Worm (Caenorhabditis elegans) whole organism, dauer: Measurements from ENCODE around the gene mig-15.

ENCODE experiments used
- unc-62 ChIP-seq: sonication (generic microtip); optimal IDR thresholded peaks from 2 replicates; lab custom pipeline; 2017; ENCODE audit warnings: missing biosample characterization, missing genetic modification reagents, missing genetic modification characterization

Gene mig-15

DNA sequence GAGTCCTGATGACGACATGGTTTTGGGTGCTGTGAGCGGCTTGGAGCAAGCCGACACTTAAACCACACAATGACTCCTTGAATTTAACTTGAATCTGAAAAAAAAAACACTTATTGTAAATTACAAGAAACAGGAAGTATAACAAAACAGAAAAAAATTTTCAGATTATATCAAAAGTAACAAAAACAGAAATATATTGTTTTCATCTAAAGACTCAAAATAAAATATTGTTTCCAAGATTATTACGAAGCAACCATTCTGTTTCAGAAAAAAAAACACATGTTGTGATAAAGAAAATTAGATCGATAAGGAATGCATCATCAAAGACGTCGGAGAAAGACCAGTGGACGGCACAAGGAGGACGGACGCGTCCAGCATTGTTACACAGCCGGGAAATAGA lies at the start of gene mig-15:
mig-15 (minus strand) TSS at position 101 of the 400 bp plus-strand sequence.
- no peak for TF ChIP-seq unc-62 (GFP tag; lab: Kevin White, UChicago)

DNA sequence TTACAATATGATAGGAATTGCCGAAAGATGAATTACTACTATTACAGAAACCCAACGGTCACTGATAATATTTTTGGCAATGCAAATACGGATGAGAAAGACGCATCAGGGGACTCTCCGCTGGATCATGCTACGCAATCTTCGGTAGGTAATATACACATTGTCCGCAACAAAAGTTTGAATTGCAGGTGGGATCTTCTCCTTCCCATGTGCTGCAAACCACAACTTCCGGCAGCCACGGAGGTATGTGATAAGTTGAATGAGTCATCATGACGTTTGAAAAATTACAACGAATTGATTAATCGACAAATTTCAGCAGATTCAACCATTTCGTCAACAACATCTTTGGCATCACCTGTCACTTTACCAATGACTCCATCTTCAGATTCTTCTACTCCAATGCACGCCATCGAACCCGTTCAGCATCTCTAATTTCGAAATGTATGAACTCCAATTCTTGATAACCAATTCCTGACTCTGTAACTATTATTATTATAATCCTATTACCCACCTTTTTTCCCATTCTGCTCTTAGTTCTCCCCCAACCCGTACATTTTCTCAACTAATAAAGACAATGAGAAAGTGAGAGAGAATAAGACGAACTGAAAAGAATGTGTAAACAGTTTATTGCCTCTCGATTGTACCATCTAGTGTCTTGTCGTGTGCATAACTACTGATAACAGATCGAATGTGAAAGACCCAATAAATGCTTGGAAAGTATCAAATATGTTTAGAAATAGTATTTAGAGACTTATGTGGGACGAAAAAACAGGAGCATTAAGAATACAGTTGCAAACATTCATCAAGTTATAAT lies 48.9 kb upstream of the mig-15 start:
- no peak for TF ChIP-seq unc-62 (GFP tag; lab: Kevin White, UChicago)

DNA sequence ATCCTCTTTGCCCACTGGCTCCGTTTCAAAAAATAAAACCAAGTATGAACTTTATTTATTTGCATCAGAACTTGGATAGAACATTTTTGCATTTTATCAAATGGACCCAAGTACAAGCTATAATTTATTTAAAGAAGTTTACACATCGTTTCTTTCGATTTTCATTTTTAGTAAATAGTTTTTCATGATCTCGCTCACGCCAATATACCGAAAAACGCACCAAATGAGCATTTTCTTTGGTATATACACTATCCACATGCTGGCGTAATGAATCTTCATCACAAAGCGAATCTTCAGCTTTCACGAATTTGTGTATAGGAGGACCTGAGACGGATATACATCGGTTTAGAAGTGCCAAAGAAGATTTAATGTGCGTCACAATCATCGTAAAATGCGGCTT lies 48.1 kb upstream of the mig-15 start, which contains the start of gene C39B10.7:
C39B10.7 (plus strand) TSS at position 301 of the 400 bp plus-strand sequence.
- no peak for TF ChIP-seq unc-62 (GFP tag; lab: Kevin White, UChicago)

DNA sequence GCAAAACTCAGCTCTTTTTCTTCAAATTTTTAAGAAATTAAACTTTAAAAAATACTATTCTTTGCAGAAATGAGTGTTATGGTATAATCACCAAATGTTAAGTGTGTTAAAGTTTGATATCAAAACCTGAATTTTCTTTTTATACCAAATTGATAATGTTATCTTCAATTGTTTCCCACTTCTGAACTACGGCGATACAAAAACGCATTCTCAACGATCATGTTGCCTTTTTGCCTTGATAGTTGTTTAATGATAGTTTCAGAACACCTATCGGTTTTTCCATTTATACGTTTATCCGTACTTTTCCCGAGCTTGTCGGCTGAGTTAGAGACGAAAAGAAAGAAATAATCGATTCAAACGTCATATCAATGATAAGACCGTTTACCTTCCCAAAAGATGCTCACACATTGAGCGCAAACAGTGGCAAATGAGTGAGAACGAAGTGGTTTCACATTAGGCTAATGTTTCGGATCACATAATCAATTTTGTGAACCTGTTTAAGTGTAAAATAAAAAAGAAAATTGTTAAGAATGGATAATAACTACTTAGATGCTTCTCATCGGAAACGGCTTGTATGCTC lies 46.6 kb upstream of the mig-15 start, which contains the start of gene elt-4:
elt-4 (plus strand) TSS at position 530 of the 580 bp plus-strand sequence.
- TF ChIP-seq unc-62 (GFP tag; lab: Kevin White, UChicago) = no peak

DNA sequence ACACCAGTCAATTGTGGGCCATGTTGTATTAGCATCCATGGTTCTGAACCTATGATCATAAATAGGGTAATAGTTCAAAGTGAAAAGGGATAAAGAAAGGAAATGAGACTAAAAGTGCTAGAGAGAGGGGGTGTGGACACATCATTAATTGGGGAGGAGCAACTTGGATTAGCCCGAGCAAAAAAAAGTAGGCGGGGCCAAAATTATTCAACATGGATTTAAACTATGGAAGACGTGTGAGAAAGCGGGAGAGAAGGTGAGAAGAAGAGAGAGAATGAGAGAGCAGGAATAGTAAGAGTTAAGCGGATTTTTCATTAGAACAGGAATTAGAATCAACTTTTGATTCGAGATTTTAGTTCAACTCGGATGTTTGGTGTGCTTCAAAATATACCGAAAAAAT lies 35.1 kb upstream of the mig-15 start, which contains the start of gene C39B10.1:
C39B10.1 (minus strand) TSS at position 101 of the 400 bp plus-strand sequence.
- no peak for TF ChIP-seq unc-62 (GFP tag; lab: Kevin White, UChicago)

DNA sequence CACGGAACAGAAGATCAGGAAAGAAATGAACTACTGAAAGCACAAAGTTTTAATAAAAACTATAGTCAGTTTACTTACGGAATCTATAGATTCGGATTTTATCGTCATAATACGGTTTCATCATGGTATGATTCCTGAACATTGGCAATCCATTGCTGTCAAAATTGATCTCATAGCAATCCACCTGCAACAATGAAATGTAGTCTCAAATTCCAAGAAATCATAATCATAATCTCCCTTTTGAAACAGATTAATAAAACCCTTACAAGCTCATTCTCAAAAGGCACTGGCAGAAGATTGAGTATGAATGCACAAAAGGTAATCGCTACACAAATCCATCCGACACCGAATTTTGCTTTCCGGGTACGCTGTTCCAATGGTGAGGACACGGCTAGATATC lies 33.9 kb upstream of the mig-15 start:
- TF ChIP-seq unc-62 (GFP tag; lab: Kevin White, UChicago) = no peak

DNA sequence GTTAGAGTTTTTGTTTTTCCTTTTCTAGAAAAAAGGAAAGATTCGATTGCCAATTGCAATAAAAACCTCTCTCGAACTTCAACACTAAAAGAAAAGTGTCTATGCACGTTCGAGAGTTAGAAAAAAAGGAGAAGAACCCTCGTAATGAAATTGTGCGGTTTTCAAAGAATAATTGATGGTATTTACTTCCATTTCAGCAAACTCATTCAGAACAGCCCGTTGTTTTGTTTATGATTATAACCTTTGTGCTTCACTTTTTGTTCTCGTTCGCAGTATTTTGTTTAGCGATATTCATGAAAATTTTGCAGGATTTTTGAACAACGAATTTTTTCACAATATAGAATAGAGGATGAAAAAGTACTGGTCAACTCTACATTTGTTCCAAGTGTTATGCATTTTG lies 25.5 kb upstream of the mig-15 start, which contains the start of gene lgc-41:
lgc-41 (plus strand) TSS at position 301 of the 400 bp plus-strand sequence.
- no peak for TF ChIP-seq unc-62 (GFP tag; lab: Kevin White, UChicago)

DNA sequence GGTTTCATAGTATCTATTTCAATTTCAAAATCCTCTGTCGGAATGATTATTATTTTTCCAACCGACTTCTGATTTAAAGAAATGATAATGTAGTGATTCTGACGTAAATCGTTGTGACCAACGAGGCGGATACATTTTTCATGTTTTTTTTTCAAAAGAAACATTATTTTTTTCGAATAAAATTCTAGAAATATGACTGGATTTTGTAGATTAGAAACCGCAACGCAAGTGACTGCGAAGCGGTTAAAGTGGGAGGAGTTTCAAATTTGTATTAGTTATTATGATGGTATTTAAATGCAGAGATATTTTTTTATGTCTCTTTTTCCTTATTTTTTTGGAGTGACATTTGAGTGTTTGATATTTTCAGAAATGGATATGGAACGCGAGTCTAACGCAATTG lies 18.5 kb upstream of the mig-15 start, which contains the start of gene C39B10.5:
C39B10.5 (plus strand) TSS at position 362 of the 400 bp plus-strand sequence.
- TF ChIP-seq unc-62 (GFP tag; lab: Kevin White, UChicago) = no peak

DNA sequence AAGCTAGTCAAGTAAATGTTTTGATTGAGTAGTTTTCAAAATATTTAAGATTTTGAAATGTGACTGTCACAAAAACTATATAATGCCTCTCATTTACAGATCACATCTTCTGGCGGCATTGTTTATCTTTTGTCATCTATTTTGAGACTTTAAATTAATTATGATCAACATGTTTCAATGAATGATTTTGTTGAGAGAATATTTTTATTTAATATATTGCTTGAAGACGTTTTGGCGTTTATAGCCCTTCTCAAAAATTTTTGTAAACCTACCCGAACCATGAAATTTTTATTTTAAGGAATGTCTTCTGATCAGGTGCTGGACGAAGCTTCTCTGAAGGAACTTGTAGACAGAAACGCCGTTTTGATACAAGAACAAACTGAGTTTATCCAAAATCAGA lies 16.2 kb upstream of the mig-15 start, which contains the start of gene C39B10.4:
C39B10.4 (plus strand) TSS at position 301 of the 400 bp plus-strand sequence.
- no peak for TF ChIP-seq unc-62 (GFP tag; lab: Kevin White, UChicago)

DNA sequence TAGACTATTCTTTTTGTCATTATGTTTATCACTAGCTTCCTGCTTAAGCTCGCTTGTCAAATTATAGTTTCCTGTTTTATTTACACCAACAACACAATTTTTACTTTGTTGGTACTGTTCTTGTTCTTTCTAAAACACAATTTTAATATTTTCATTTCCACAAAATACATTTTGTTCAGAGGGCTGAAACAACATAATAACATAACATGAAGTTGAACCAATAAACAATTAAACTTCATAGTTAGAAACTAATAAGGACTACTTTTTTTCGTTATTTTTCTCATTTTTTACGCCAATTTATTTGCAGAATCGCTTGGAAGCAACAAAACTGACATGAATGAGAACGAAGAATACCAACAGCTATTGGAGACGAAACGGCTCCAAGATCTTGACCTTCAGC lies 15.4 kb upstream of the mig-15 start, which contains the start of gene C39B10.3:
C39B10.3 (plus strand) TSS at position 301 of the 400 bp plus-strand sequence.
- no peak for TF ChIP-seq unc-62 (GFP tag; lab: Kevin White, UChicago)

DNA sequence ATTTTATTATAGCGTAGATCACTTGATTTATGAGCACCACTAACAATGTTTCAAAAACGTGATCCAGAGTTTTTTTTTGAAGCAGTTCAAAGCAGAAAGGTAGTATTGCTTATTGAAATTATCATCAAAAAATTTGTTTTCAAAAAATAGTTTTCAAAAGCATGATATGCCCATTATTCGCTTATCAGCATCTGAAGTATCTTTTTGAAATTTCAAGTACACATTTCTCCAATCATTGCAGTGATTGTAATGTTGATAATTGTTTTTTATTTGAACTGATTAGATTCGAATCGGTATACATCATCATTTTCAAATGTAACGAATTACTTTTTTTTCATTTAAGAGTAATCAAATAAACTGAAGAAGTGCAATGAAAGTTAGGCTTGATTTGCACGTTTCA lies 12.3 kb upstream of the mig-15 start:
- no peak for TF ChIP-seq unc-62 (GFP tag; lab: Kevin White, UChicago)

DNA sequence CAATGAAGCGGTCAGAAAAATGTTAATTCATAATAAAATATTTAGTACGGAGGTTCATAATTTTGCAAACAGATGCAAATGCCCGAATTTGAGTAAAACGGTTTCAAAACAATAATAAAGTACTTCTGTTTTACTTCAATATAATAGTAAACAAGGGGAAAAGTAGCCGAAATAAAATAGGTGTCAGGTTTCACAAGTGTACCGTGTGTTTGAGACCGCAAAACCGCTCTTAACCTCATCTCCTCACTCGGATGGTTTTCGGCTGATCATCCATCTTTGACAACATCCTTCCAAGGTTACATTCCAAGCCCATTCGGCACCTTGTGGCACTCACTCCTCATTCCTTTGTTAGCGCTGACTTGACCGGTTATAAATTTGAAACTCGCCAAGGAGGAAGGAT lies 9.0 kb upstream of the mig-15 start:
- TF ChIP-seq unc-62 (GFP tag; lab: Kevin White, UChicago) = no peak

DNA sequence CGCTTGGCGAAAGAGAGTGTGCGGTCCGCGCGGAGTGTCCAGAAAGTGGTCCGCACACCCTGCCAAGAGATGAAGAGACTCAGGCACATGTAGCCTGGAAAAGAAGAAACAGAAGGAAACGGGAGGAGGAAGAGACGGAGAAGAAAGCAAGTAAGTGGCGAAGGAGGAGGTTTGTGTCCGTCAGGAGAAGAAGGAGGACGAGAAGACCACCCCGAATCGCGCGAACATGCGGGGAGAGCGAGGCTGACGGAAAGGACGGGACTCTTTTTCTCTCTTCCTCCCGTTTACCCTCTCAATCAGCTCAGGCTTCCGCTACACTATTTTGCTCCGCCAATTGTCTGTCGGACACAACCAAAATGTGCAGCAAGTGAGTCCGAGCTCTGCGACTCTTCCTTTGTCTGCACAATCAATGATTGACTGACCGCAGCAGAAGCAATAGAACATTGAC lies 7.1 kb upstream of the mig-15 start:
- no peak for TF ChIP-seq unc-62 (GFP tag; lab: Kevin White, UChicago)

DNA sequence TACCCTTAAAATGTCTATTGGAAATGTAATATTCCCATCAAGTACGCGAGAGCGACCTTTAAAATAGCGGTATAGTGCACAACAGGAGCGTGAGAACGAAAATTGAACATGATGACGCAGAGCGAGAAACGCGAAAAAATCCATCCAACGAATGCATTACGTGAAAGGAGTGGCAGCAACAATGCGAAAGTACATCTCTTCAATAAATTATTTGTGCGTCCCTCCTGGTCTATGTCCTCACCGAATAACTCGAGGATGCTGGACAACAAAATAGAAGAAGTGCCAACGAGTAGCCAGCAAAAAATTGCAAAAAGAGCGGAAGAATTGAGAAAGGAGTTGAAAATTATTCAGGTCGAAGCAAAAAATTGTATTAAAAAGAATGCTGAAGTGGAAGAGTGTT lies 5.4 kb upstream of the mig-15 start:
- no peak for TF ChIP-seq unc-62 (GFP tag; lab: Kevin White, UChicago)

DNA sequence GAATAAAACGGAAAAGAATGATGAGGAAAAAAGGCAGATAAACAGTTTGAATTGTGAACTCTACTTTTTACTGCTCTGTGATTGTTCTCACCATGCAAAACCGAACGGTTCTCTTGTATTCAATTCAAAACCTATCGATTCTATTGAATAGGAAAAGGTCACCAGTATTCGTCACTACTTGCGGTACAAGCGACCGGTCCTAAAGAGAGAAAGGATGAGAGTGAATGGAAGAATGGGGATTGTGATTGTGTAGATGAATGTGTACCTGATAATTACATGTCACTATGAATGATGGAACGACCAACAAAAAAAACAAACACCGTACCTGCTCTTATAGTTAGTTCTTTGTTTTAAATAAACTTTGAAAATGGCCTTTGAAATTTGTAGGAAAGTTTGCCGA lies 4.3 kb upstream of the mig-15 start:
- no peak for TF ChIP-seq unc-62 (GFP tag; lab: Kevin White, UChicago)

DNA sequence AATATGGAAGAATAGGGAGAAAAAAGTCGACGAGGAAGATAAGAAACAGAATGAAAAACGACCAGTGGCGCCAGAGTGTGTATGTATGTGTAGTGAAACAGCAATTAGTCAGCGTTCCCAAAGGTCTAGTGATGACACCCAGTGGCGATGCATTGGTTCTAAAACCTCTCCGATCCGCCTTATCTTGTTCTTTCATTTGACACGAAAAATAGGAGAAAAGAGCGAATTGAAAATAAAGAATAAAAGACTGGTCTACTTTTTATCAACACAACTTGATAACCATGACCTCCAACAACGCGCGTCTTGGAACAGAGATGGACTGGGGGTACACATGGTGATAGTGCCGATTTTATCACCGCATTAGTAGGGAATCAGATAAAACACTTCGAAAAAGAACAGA lies 2.4 kb upstream of the mig-15 start:
- TF ChIP-seq unc-62 (GFP tag; lab: Kevin White, UChicago) = no peak
